Worm (Caenorhabditis elegans) whole organism, L3 larva: ENCODE results near the gene mua-3.

Experiments
- ama-1 ChIP-seq: fragments of 150-350 bp; optimal IDR thresholded peaks from 2 replicates; lab custom pipeline; 2018
- elt-3 ChIP-seq, 3 experiments: fragments of 150-350 bp in 1 of 3; sonication (generic microtip) in 2 of 3; optimal IDR thresholded peaks; 2 replicates in 2 of 3; 4 replicates in 1 of 3; lab custom pipeline; 2014 to 2017; ENCODE audit warnings: missing biosample characterization in 3 of 3, missing genetic modification characterization in 3 of 3
- nhr-237 ChIP-seq: fragments of 150-350 bp; optimal IDR thresholded peaks from 2 replicates; lab custom pipeline; 2014; ENCODE audit warnings: missing biosample characterization, missing genetic modification characterization
- nhr-25 ChIP-seq: sonication (generic microtip); optimal IDR thresholded peaks from 2 replicates; lab custom pipeline; 2017; ENCODE audit warnings: missing biosample characterization, missing genetic modification characterization
- pqm-1 ChIP-seq: fragments of 150-350 bp; optimal IDR thresholded peaks from 2 replicates; lab custom pipeline; 2017; ENCODE audit warnings: missing biosample characterization, missing genetic modification characterization, inconsistent platforms
- snpc-4 ChIP-seq: fragments of 150-350 bp; optimal IDR thresholded peaks from 2 replicates; lab custom pipeline; 2014; ENCODE audit warnings: missing biosample characterization, missing genetic modification characterization
- unc-39 ChIP-seq: sonication (generic microtip); optimal IDR thresholded peaks from 4 replicates; lab custom pipeline; 2017; ENCODE audit warnings: missing biosample characterization, missing genetic modification characterization
- zag-1 ChIP-seq: fragments of 150-350 bp; optimal IDR thresholded peaks from 2 replicates; lab custom pipeline; 2014; ENCODE audit warnings: missing biosample characterization, missing genetic modification characterization
- ztf-4 ChIP-seq: fragments of 150-350 bp; optimal IDR thresholded peaks from 2 replicates; lab custom pipeline; 2014; ENCODE audit warnings: missing biosample characterization, missing genetic modification characterization

ce11 chrIII:10160385-10160784 lies at the start of gene mua-3, which contains the start of gene K08E5.5:
- TF ChIP-seq zag-1: no peak
- no peak for TF ChIP-seq unc-39 (tag; lab: Kevin White, UChicago)
- TF ChIP-seq pqm-1 (tag; lab: Kevin White, UChicago): no peak
- TF ChIP-seq snpc-4 (tag; lab: Kevin White, UChicago): no peak
- TF ChIP-seq ztf-4 (tag; lab: Kevin White, UChicago): no peak
- TF ChIP-seq nhr-237 (tag; lab: Kevin White, UChicago): no peak
- TF ChIP-seq ama-1 (lab: Kevin White, UChicago): no peak
- TF ChIP-seq elt-3 (tag; optimal IDR thresholded peaks at IDR 0.05; lab: Kevin White, UChicago): no peak
- no peak for TF ChIP-seq nhr-25
